Worm (Caenorhabditis elegans) whole organism, early embryonic: ENCODE measurements around the gene F40G12.9.

Experiments used
- B0310.2 ChIP-seq: sonication (generic microtip); optimal IDR thresholded peaks from 2 replicates; lab custom pipeline; 2016; ENCODE audit warnings: mild to moderate bottlenecking, missing genetic modification characterization, missing compliant biosample characterization
- F13C5.2 ChIP-seq: sonication (generic microtip); optimal IDR thresholded peaks from 2 replicates; lab custom pipeline; 2017; ENCODE audit warnings: mild to moderate bottlenecking, missing genetic modification characterization, inconsistent platforms, missing compliant biosample characterization
- aly-1 ChIP-seq: sonication (generic microtip); optimal IDR thresholded peaks from 2 replicates; lab custom pipeline; 2016; ENCODE audit warnings: missing genetic modification characterization, missing compliant biosample characterization
- ama-1 ChIP-seq: fragments of 150-350 bp; optimal IDR thresholded peaks from 2 replicates; lab custom pipeline; 2014
- ceh-13 ChIP-seq: fragments of 200-800 bp; sonication (Bioruptor generic); optimal IDR thresholded peaks from 2 replicates; lab custom pipeline; 2018; ENCODE audit warnings: mild to moderate bottlenecking, missing genetic modification characterization, missing compliant biosample characterization
- ceh-36 ChIP-seq: sonication (generic microtip); optimal IDR thresholded peaks from 2 replicates; lab custom pipeline; 2016; ENCODE audit warnings: missing genetic modification characterization, inconsistent platforms, missing compliant biosample characterization
- ets-7 ChIP-seq: sonication (generic microtip); optimal IDR thresholded peaks from 2 replicates; lab custom pipeline; 2016; ENCODE audit warnings: missing genotype, missing genetic modification characterization, missing compliant biosample characterization
- flt-1 ChIP-seq: fragments of 200-800 bp; sonication (Bioruptor generic); IDR thresholded peaks from 2 replicates; pipeline ENCODE4 v1.3.6; 2022; ENCODE audit warnings: missing genetic modification characterization, missing compliant biosample characterization
- hmbx-1 ChIP-seq: sonication (generic microtip); optimal IDR thresholded peaks from 2 replicates; lab custom pipeline; 2016; ENCODE audit warnings: mild to moderate bottlenecking, missing genetic modification characterization, missing compliant biosample characterization
- hmg-4 ChIP-seq: fragments of 200-800 bp; sonication (Bioruptor generic); optimal IDR thresholded peaks from 2 replicates; lab custom pipeline; 2018; ENCODE audit warnings: mild to moderate bottlenecking, missing genetic modification characterization, missing compliant biosample characterization
- hnd-1 ChIP-seq: sonication (generic microtip); optimal IDR thresholded peaks from 2 replicates; lab custom pipeline; 2016; ENCODE audit warnings: missing genetic modification characterization, missing compliant biosample characterization
- pes-1 ChIP-seq: fragments of 200-800 bp; sonication (Bioruptor generic); IDR thresholded peaks from 2 replicates; pipeline ENCODE4 v1.3.6; 2022; ENCODE audit warnings: missing genetic modification reagents, missing genetic modification characterization, missing compliant biosample characterization
- scrt-1 ChIP-seq: fragments of 200-800 bp; sonication (Bioruptor generic); IDR thresholded peaks from 2 replicates; pipeline ENCODE4 v1.3.6; 2022; ENCODE audit warnings: missing genetic modification characterization, missing compliant biosample characterization
- sea-1 ChIP-seq: fragments of 200-800 bp; sonication (Bioruptor generic); conservative IDR thresholded peaks from 2 replicates; pipeline ENCODE4 v1.3.6; 2022; ENCODE audit warnings: missing genetic modification characterization, missing compliant biosample characterization
- tbx-11 ChIP-seq: fragments of 200-800 bp; sonication (Bioruptor generic); IDR thresholded peaks from 2 replicates; pipeline ENCODE4 v1.3.6; 2022; ENCODE audit warnings: missing genetic modification characterization, missing compliant biosample characterization
- tbx-37 ChIP-seq: fragments of 200-800 bp; sonication (Bioruptor generic); conservative IDR thresholded peaks from 2 replicates; pipeline ENCODE4 v1.3.6; 2022; ENCODE audit warnings: missing genetic modification reagents, missing genetic modification characterization, missing compliant biosample characterization
- tra-4 ChIP-seq: sonication (generic microtip); optimal IDR thresholded peaks from 2 replicates; lab custom pipeline; 2017; ENCODE audit warnings: missing genetic modification characterization, missing compliant biosample characterization

F40G12.9 gene

ce11 chrV:14248654-14249053, 33.8 kb upstream of the F40G12.9 start, which contains the start of gene K02E11.6:
TSS of gene K02E11.6 (plus strand) at chrV:14248802.
- TF ChIP-seq ets-7 (no peak), tbx-37 (no peak), F13C5.2 (tag; lab: Kevin White, UChicago) (no peak), B0310.2 (tag; lab: Kevin White, UChicago) (no peak), ceh-36 (tag; lab: Kevin White, UChicago) (no peak), hmg-4 (GFP tag; lab: Kevin White, UChicago) (no peak), ceh-13 (no peak), tra-4 (tag; lab: Kevin White, UChicago) (no peak), ama-1 (lab: Kevin White, UChicago) (no peak), hmbx-1 (tag; lab: Kevin White, UChicago) (no peak), scrt-1 (GFP tag; lab: Robert Waterston, UW) (no peak), sea-1 (GFP tag; lab: Robert Waterston, UW) (no peak), aly-1 (tag; lab: Kevin White, UChicago) (no peak), hnd-1 (tag; lab: Kevin White, UChicago) (no peak), tbx-11 (GFP tag; lab: Robert Waterston, UW) (no peak), pes-1 (no peak)

DNA sequence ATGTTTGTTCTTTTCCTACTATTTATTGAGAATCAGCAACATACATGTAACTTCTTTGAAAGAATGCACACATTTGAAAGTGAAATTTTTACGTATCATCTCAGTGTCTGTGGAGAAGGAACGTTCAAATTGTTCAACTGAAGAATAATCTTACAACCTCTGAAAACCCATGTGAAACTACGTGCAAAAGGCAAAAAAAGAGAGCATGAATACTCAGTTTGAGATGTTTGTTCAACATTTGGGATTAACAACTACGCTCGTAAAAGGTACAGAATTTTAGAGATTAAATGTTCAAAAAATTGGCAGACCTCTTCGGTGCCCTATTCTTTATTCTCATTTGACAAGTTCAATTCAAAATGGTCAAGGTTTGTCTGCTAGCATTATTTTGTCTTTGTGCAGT, 30.4 kb upstream of the F40G12.9 start, which contains the start of gene K02E11.5:
TSS of gene K02E11.5 (plus strand) at position 301 of the 400 bp plus-strand sequence.
- no peak for TF ChIP-seq hmg-4 (GFP tag; lab: Kevin White, UChicago)
- no peak for TF ChIP-seq flt-1 (GFP tag; lab: Robert Waterston, UW)
- no peak for TF ChIP-seq pes-1
- no peak for TF ChIP-seq scrt-1 (GFP tag; lab: Robert Waterston, UW)
- no peak for TF ChIP-seq F13C5.2 (tag; lab: Kevin White, UChicago)
- TF ChIP-seq ceh-13 = no peak
- TF ChIP-seq ama-1 (lab: Kevin White, UChicago) = no peak

DNA sequence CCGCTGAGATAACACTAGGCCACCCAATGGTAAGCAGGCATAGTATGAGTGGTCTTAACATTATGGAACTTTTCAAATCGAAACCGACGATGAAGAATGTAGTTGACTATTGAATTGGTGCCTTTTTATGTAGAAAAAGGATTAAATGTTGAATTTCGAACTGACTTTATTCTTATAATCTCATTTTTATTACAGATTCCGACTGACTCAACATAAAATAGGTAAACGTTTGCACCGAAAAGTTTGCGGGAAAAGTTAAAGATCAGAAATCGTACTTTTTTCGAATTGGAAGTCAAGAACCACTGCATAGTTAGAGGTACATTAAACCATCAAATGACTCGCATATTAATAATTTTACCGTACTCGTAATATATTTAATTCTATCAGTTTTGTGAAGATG, 28.2 kb upstream of the F40G12.9 start, which contains the start of gene K02E11.7:
TSS of gene K02E11.7 (minus strand) at position 101 of the 400 bp plus-strand sequence.
- TF ChIP-seq tbx-11 (GFP tag; lab: Robert Waterston, UW) (no peak), ets-7 (no peak), F13C5.2 (tag; lab: Kevin White, UChicago) (no peak)

ce11 chrV:14256813-14257212, 25.6 kb upstream of the F40G12.9 start, which contains the start of gene sre-8:
TSS of gene sre-8 (plus strand) at chrV:14257113.
- TF ChIP-seq tbx-11 (GFP tag; lab: Robert Waterston, UW) (no peak), B0310.2 (tag; lab: Kevin White, UChicago) (no peak), flt-1 (GFP tag; lab: Robert Waterston, UW) (no peak), pes-1 (no peak), F13C5.2 (tag; lab: Kevin White, UChicago) (no peak)

DNA sequence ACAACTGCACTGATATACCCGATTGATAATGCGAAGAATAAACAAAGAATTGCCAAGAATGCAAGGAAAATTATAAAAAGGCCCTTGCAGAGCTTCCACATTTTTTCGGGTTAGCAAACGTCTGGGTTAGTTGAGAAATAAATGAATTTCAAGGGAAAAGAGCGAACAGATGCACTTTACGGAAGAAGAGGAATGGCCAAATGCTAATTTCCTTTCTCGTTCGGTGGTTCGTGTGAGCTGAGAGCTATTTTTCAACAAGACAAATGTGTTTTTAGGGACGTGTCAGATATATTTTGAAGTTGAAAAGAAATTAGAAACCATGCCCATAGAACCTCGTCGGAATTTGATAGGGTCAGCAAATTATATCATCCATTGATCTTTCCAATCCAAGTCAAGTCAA, 21.6 kb upstream of the F40G12.9 start, which contains the start of gene F40G12.2:
TSS of gene F40G12.2 (minus strand) at position 101 of the 400 bp plus-strand sequence.
- TF ChIP-seq ceh-13 = no peak
- TF ChIP-seq flt-1 (GFP tag; lab: Robert Waterston, UW) = no peak
- no peak for TF ChIP-seq hnd-1 (tag; lab: Kevin White, UChicago)
- TF ChIP-seq tbx-37 = no peak
- TF ChIP-seq scrt-1 (GFP tag; lab: Robert Waterston, UW) = no peak
- TF ChIP-seq hmbx-1 (tag; lab: Kevin White, UChicago) = no peak
- no peak for TF ChIP-seq ceh-36 (tag; lab: Kevin White, UChicago)
- no peak for TF ChIP-seq aly-1 (tag; lab: Kevin White, UChicago)
- TF ChIP-seq tbx-11 (GFP tag; lab: Robert Waterston, UW) = no peak
- no peak for TF ChIP-seq B0310.2 (tag; lab: Kevin White, UChicago)
- TF ChIP-seq ama-1 (lab: Kevin White, UChicago) = no peak
- TF ChIP-seq tra-4 (tag; lab: Kevin White, UChicago) = no peak
- no peak for TF ChIP-seq hmg-4 (GFP tag; lab: Kevin White, UChicago)
- no peak for TF ChIP-seq pes-1

DNA sequence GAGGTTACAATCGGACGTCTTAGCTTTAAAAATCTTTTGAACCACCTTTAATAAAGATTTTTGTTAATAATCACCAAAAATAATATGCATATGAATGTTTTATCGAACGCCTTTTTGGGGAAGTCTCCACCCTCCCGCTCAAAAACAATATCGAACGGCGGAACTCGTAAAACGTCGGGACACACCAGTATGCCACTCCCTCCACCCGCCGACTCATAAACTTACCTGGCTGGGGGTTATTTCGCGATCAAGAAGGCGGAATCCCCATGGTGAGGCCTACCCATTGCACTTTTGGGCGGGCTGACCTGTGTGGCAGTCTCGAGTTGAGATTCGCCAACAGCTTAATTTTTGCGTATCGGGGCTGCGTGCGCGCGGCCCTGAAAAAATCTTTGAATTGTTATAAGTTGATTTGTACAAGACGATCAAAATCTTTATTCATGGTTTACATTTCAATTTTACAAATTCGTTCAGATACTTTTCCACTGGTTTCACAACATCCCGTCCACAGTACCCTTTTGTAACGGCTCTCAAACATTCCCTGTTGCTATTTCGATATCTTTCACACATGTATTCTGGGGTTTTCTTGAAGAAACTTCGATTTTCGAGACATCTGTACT, 15.0 kb upstream of the F40G12.9 start:
- TF ChIP-seq ceh-13 (no peak), F13C5.2 (tag; lab: Kevin White, UChicago) (no peak), sea-1 (GFP tag; lab: Robert Waterston, UW) (no peak), aly-1 (tag; lab: Kevin White, UChicago) (no peak), hmbx-1 (tag; lab: Kevin White, UChicago) (no peak), ets-7 (no peak), hmg-4 (GFP tag; lab: Kevin White, UChicago) (no peak)

ce11 chrV:14268616-14269015, 13.8 kb upstream of the F40G12.9 start, which contains the start of gene F40G12.4:
TSS of gene F40G12.4 (minus strand) at chrV:14268716.
- TF ChIP-seq hnd-1 (tag; lab: Kevin White, UChicago) = no peak
- no peak for TF ChIP-seq F13C5.2 (tag; lab: Kevin White, UChicago)
- TF ChIP-seq ceh-13 = no peak
- TF ChIP-seq ets-7 = no peak

ce11 chrV:14270729-14271128, 11.7 kb upstream of the F40G12.9 start, which contains the start of gene F40G12.5:
TSS of gene F40G12.5 (minus strand) at chrV:14270829.
- TF ChIP-seq tbx-11 (GFP tag; lab: Robert Waterston, UW) (no peak), tbx-37 (no peak), hmbx-1 (tag; lab: Kevin White, UChicago) (no peak), hmg-4 (GFP tag; lab: Kevin White, UChicago) (no peak), flt-1 (GFP tag; lab: Robert Waterston, UW) (no peak), F13C5.2 (tag; lab: Kevin White, UChicago) (no peak), tra-4 (tag; lab: Kevin White, UChicago) (no peak), aly-1 (tag; lab: Kevin White, UChicago) (no peak)
